Worm (Caenorhabditis elegans): ENCODE data around the gene nhr-197.

- no peak for TF ChIP-seq ztf-23 (GFP tag; IDR thresholded peaks at IDR 0.05)
- no peak for TF ChIP-seq tab-1 (GFP tag; IDR thresholded peaks at IDR 0.05)
- no peak for TF ChIP-seq cog-1 (tag; optimal IDR thresholded peaks at IDR 0.05)
- TF ChIP-seq ref-1 (GFP tag; conservative IDR thresholded peaks at IDR 0.05) = no peak
Observed at ce11 chrV:15716679-15717078, 28.9 kb downstream of the nhr-197 start, which contains the start of gene Y6E2A.4.

Measured in whole organism, midembryonic.